Worm (Caenorhabditis elegans): ENCODE data around the gene F58A6.2.

DNA sequence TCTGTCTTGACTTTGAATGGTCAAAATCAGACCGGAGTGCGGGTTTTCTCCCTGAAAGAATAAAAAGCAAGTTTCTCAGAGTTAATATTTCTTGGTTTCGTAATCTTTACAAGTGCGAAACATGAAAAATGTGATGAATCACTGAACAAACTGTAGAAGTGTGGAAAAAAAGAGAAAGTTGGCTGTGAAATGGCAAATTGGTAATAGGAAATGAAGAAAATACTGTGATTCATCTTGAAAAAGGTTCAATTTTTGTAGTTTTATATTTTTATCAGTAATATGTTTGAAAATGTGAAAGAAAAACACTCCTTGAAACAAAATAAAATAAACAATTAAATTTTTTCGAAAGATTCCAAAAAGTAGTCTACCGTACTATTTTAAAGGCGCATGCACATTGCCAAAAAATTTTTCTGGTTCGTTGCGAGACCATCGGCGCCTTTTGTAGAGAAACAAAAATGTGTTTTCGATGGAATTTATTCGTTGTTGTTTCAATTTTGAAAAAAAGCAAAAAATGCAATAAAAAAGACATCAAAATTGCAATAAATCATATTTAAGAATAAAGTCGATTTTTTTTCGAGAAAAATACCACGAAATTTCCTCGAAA is 44.8 kb upstream of the F58A6.2 start, which contains the start of gene pld-1:
- TF ChIP-seq ceh-24 (tag; optimal IDR thresholded peaks at IDR 0.05), result no peak
- no peak for TF ChIP-seq hlh-6 (tag; optimal IDR thresholded peaks at IDR 0.05)
- no peak for TF ChIP-seq C38D4.7 (GFP tag; optimal IDR thresholded peaks at IDR 0.05)
- no peak for TF ChIP-seq lin-11 (tag; optimal IDR thresholded peaks at IDR 0.05)
- no peak for TF ChIP-seq lim-6 (tag; optimal IDR thresholded peaks at IDR 0.05)
- no peak for TF ChIP-seq ama-1 (optimal IDR thresholded peaks at IDR 0.05)
- no peak for TF ChIP-seq fkh-10 (GFP tag; optimal IDR thresholded peaks at IDR 0.05)
- TF ChIP-seq pha-4 (tag; optimal IDR thresholded peaks at IDR 0.05), result no peak
- TF ChIP-seq nfya-1 (tag; optimal IDR thresholded peaks at IDR 0.05), result no peak
- TF ChIP-seq dmd-4 (tag; optimal IDR thresholded peaks at IDR 0.05; ENCODE audit: borderline replicate concordance), result no peak
